Fruit fly (Drosophila melanogaster) whole organism, wandering third instar larva: Measurements from ENCODE around the gene Naa15-16.

ENCODE experiments used
- CG9705 ChIP-seq: fragments of 200-800 bp; sonication (Bioruptor generic); optimal IDR thresholded peaks from 2 replicates; lab custom pipeline; 2018; ENCODE audit warnings: missing biosample characterization, mild to moderate bottlenecking, missing genetic modification characterization
- CrebA ChIP-seq: fragments of 200-800 bp; sonication (Bioruptor generic); optimal IDR thresholded peaks from 2 replicates; lab custom pipeline; 2016; ENCODE audit warnings: missing biosample characterization, mild to moderate bottlenecking, missing genetic modification characterization, borderline replicate concordance
- Hnf4 ChIP-seq: fragments of 200-800 bp; sonication (Bioruptor generic); optimal IDR thresholded peaks from 2 replicates; lab custom pipeline; 2016; ENCODE audit warnings: missing biosample characterization, mild to moderate bottlenecking, missing genetic modification characterization
- Jra ChIP-seq: sonication (Bioruptor generic); optimal IDR thresholded peaks from 2 replicates; lab custom pipeline; 2016; ENCODE audit warnings: missing biosample characterization, missing genetic modification characterization
- Mio ChIP-seq: sonication (Bioruptor generic); optimal IDR thresholded peaks from 2 replicates; lab custom pipeline; 2016; ENCODE audit warnings: missing biosample characterization, missing genetic modification characterization
- N ChIP-seq: fragments of >200 bp; optimal IDR thresholded peaks from 2 replicates; lab custom pipeline; 2018; ENCODE audit warnings: missing biosample characterization, missing external identifiers, missing genetic modification characterization
- Rel ChIP-seq, 2 experiments: fragments of 200-800 bp; sonication (Bioruptor generic) in 1 of 2; optimal IDR thresholded peaks; 2 replicates in 1 of 2; 3 replicates in 1 of 2; lab custom pipeline; 2016 to 2019; ENCODE audit warnings: mild to moderate bottlenecking in 2 of 2, missing biosample characterization in 2 of 2, missing genetic modification characterization in 2 of 2, moderate library complexity in 1 of 2
- ey ChIP-seq: fragments of 200-800 bp; sonication (Bioruptor generic); optimal IDR thresholded peaks from 2 replicates; lab custom pipeline; 2016; ENCODE audit warnings: missing biosample characterization, missing genetic modification characterization
- h ChIP-seq: fragments of 200-800 bp; sonication (Bioruptor generic); optimal IDR thresholded peaks from 3 replicates; lab custom pipeline; 2016; ENCODE audit warnings: missing biosample characterization, mild to moderate bottlenecking, missing genetic modification characterization
- jim ChIP-seq: fragments of 175-275, 200-325 bp; sonication (Bioruptor generic); optimal IDR thresholded peaks from 2 replicates; lab custom pipeline; 2016; ENCODE audit warnings: missing biosample characterization, mild to moderate bottlenecking, missing genetic modification characterization
- psq ChIP-seq: fragments of 200-800 bp; sonication (Bioruptor generic); optimal IDR thresholded peaks from 3 replicates; lab custom pipeline; 2017; ENCODE audit warnings: missing biosample characterization, mild to moderate bottlenecking, missing genetic modification characterization, moderate library complexity
- rgr ChIP-seq: fragments of 200-800 bp; sonication (Bioruptor generic); optimal IDR thresholded peaks from 3 replicates; lab custom pipeline; 2016; ENCODE audit warnings: missing biosample characterization, mild to moderate bottlenecking, missing genetic modification characterization
- sage ChIP-seq: fragments of 200-800 bp; sonication (Bioruptor generic); optimal IDR thresholded peaks from 2 replicates; lab custom pipeline; 2016; ENCODE audit warnings: missing biosample characterization, mild to moderate bottlenecking, missing genetic modification characterization
- sv ChIP-seq: fragments of 200-800 bp; sonication (Bioruptor generic); optimal IDR thresholded peaks from 3 replicates; lab custom pipeline; 2016; ENCODE audit warnings: missing biosample characterization, missing genetic modification characterization
- tai ChIP-seq: sonication (Bioruptor generic); optimal IDR thresholded peaks from 2 replicates; lab custom pipeline; 2016; ENCODE audit warnings: missing biosample characterization, missing genetic modification characterization
- usp ChIP-seq: fragments of >200 bp; optimal IDR thresholded peaks from 2 replicates; lab custom pipeline; 2017; ENCODE audit warnings: missing biosample characterization, missing genetic modification characterization
- woc ChIP-seq: sonication (Bioruptor generic); optimal IDR thresholded peaks from 2 replicates; lab custom pipeline; 2016; ENCODE audit warnings: missing biosample characterization, mild to moderate bottlenecking, missing genetic modification characterization

Gene Naa15-16

DNA sequence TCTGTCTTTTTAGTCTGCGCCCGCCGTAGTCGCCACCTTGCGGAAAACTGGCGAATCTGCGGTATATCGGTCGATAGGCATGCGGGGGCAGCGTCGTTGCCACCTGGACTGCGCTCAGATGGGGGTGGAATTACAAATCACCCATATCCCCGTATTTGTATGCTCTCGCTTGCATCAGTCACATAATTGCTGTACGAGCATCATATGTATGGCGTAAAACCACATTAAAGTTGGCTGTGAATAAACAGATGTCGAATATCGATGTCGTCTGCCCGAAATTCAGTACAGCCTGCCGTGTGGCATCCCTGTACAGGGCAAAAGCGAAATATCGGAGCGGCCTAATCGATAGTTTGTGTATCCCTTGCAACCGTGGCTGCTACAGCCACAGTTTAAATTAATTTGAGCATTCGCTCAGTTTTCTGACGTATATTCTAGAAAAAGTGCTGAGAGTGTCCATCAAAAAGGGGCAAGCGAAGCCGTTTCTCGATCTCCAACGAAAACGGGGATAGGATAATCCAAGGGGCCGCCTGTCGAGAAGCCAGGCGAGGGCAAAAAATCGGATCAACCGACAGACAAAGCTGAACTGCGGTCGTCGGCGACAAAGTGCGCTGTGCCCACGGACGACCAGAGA, 42.1 kb downstream of the Naa15-16 start, which contains the start of the genes Idh3a and CoRest (continued):
- TF ChIP-seq Hnf4 (GFP tag; lab: Kevin White, UChicago) = no peak

DNA sequence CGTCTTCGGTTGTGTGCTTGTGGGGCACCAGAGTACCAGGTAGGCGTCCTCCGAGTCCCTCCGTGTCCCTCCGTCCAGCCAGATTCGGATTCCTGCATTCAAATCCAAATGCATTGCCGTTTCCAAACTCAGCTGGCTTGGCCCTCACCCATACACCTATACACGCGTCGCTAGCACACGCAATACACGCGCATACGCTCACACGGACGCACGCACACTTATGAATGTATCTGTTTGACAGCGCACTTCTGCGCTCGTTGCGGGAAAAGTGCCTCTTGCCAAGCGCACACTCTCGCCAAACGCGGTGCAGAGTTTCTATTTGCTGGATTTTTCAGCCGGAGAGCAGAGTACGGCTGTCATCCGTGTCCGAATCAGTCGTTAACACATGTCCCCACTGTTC, 42.8 kb downstream of the Naa15-16 start:
- no peak for TF ChIP-seq CrebA (GFP tag; lab: Kevin White, UChicago)
- peak; percentile 84 for TF ChIP-seq N (GFP tag; lab: Kevin White, UChicago)
- TF ChIP-seq, all 38 proteins: peak for 1

DNA sequence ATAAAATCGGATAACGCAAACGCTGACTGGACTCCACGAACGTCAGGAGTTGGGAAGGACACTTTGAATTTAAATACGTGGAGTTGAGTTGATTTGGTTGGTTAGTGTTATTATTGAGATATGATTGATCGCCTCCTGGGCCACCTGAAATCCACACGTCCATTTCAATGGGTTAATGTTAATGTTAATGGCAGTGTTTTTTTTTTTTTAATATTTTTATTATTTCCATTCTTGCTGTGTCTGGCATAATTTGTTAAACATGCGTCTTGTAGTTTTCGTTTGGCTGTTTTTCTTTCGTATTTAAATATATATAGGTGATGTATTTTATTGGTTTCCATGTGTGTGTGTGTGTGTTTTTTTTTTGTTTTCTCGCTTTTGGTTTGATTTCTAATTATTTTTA, 51.9 kb downstream of the Naa15-16 start, which contains the start of gene CG12231:
Gene CG12231 (minus strand): TSS at position 101 of the 400 bp plus-strand sequence.
- TF ChIP-seq sage (GFP tag; lab: Kevin White, UChicago) (no peak), tai (GFP tag; lab: Kevin White, UChicago) (no peak), woc (GFP tag; lab: Kevin White, UChicago) (no peak), h (no peak), sv (GFP tag; lab: Kevin White, UChicago) (no peak), usp (no peak), ey (GFP tag; lab: Kevin White, UChicago) (no peak), CG9705 (no peak), Rel (GFP tag; optimal IDR thresholded peaks at IDR 0.05; lab: Kevin White, UChicago) (no peak), Rel (tag; optimal IDR thresholded peaks at IDR 0.05; lab: Kevin White, UChicago) (no peak), Jra (no peak), jim (GFP tag; lab: Kevin White, UChicago) (no peak), psq (GFP tag; lab: Kevin White, UChicago) (no peak), rgr (GFP tag; lab: Kevin White, UChicago) (no peak), Mio (GFP tag; lab: Kevin White, UChicago) (no peak)
